Worm (Caenorhabditis elegans): ENCODE data around the gene tbb-6.

The tbb-6 gene

DNA sequence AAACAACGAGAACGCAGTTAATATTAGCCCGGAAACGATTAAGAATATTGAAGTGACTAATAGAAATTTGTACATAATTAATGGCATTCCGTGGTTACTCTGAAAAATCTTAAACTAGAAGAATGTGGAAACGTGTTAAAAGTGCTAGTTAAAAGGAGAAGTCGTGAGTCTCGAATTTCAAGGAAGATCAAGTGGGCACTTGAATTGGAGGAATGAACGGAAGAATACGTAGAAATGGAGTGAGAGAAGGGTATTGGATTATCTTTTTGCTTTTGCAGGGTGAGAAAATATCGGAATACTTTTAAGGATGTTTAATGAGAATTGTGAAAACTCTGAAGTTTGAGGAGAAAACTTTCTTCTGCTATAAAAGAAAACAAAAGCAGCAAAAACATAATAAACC is 48.9 kb downstream of the tbb-6 start, which contains the start of gene hpo-30:
Gene hpo-30 (minus strand): TSS at position 101 of the 400 bp plus-strand sequence.
- no peak for TF ChIP-seq hmg-4 (GFP tag; optimal IDR thresholded peaks at IDR 0.05)
